Worm (Caenorhabditis elegans) whole organism, L3 larva: Measurements from ENCODE around the gene H12D21.9.

Source experiments
- R02D3.7 ChIP-seq: fragments of 150-350 bp; optimal IDR thresholded peaks from 2 replicates; lab custom pipeline; 2014; ENCODE audit warnings: missing biosample characterization, missing genetic modification characterization
- ZK546.5 ChIP-seq: sonication (generic microtip); optimal IDR thresholded peaks from 2 replicates; lab custom pipeline; 2017; ENCODE audit warnings: missing biosample characterization, missing genetic modification characterization
- ceh-16 ChIP-seq: sonication (generic microtip); optimal IDR thresholded peaks from 2 replicates; lab custom pipeline; 2017; ENCODE audit warnings: missing biosample characterization, missing genetic modification characterization
- ceh-28 ChIP-seq: fragments of 150-350 bp; optimal IDR thresholded peaks from 2 replicates; lab custom pipeline; 2014; ENCODE audit warnings: missing biosample characterization, missing genetic modification reagents, missing genetic modification characterization
- ceh-82 ChIP-seq: fragments of 150-350 bp; optimal IDR thresholded peaks from 2 replicates; lab custom pipeline; 2014; ENCODE audit warnings: missing biosample characterization, missing genetic modification characterization
- ceh-9 ChIP-seq: sonication (generic microtip); optimal IDR thresholded peaks from 2 replicates; lab custom pipeline; 2018; ENCODE audit warnings: missing biosample characterization, missing genetic modification characterization
- elt-1 ChIP-seq: fragments of 150-350 bp; optimal IDR thresholded peaks from 2 replicates; lab custom pipeline; 2014; ENCODE audit warnings: missing biosample characterization, missing genetic modification characterization
- elt-2 ChIP-seq: sonication (generic microtip); optimal IDR thresholded peaks from 2 replicates; lab custom pipeline; 2016; ENCODE audit warnings: missing genetic modification reagents, mild to moderate bottlenecking, missing genetic modification characterization, missing compliant biosample characterization
- eor-1 ChIP-seq, 2 experiments: fragments of 150-350 bp; optimal IDR thresholded peaks; 2 replicates each; lab custom pipeline; 2014 to 2018; ENCODE audit warnings: missing biosample characterization in 2 of 2, missing genetic modification characterization in 2 of 2
- fkh-10 ChIP-seq: sonication (generic microtip); optimal IDR thresholded peaks from 2 replicates; lab custom pipeline; 2017; ENCODE audit warnings: missing biosample characterization, missing genetic modification reagents, missing genetic modification characterization
- fkh-2 ChIP-seq: fragments of 150-350 bp; optimal IDR thresholded peaks from 2 replicates; lab custom pipeline; 2014; ENCODE audit warnings: missing biosample characterization, missing genetic modification reagents, missing genetic modification characterization
- fos-1 ChIP-seq: fragments of 150-350 bp; optimal IDR thresholded peaks from 2 replicates; lab custom pipeline; 2014; ENCODE audit warnings: missing biosample characterization, missing genetic modification characterization
- hmg-11 ChIP-seq: sonication (generic microtip); optimal IDR thresholded peaks from 2 replicates; lab custom pipeline; 2016; ENCODE audit warnings: missing genetic modification characterization, missing compliant biosample characterization
- jun-1 ChIP-seq: fragments of 150-350 bp; optimal IDR thresholded peaks from 2 replicates; lab custom pipeline; 2014; ENCODE audit warnings: missing biosample characterization, missing genetic modification reagents, missing genetic modification characterization
- lin-15B ChIP-seq: fragments of 150-350 bp; optimal IDR thresholded peaks from 2 replicates; lab custom pipeline; 2014; ENCODE audit warnings: missing biosample characterization, missing genetic modification characterization
- lsy-12 ChIP-seq: sonication (generic microtip); optimal IDR thresholded peaks from 2 replicates; lab custom pipeline; 2016; ENCODE audit warnings: mild to moderate bottlenecking, missing genetic modification characterization, missing compliant biosample characterization
- mdl-1 ChIP-seq: fragments of 150-350 bp; optimal IDR thresholded peaks from 2 replicates; lab custom pipeline; 2014; ENCODE audit warnings: missing biosample characterization, missing genetic modification characterization
- mml-1 ChIP-seq: fragments of 150-350 bp; sonication (generic microtip); optimal IDR thresholded peaks from 3 replicates; lab custom pipeline; 2014; ENCODE audit warnings: missing biosample characterization, missing genetic modification characterization
- nfya-1 ChIP-seq: sonication (generic microtip); optimal IDR thresholded peaks from 2 replicates; lab custom pipeline; 2017; ENCODE audit warnings: missing genetic modification characterization, mild to moderate bottlenecking, missing compliant biosample characterization, antibody characterized with exemption, moderate library complexity; ENCODE audit not compliant: insufficient read depth
- nhr-11 ChIP-seq: fragments of 150-350 bp; optimal IDR thresholded peaks from 2 replicates; lab custom pipeline; 2014; ENCODE audit warnings: missing biosample characterization, missing genetic modification characterization
- nhr-12 ChIP-seq: fragments of 150-350 bp; optimal IDR thresholded peaks from 2 replicates; lab custom pipeline; 2014; ENCODE audit warnings: missing biosample characterization, missing genetic modification characterization
- nhr-23 ChIP-seq: fragments of 150-350 bp; optimal IDR thresholded peaks from 2 replicates; lab custom pipeline; 2014; ENCODE audit warnings: missing biosample characterization, missing genetic modification reagents, missing genetic modification characterization
- nhr-237 ChIP-seq: fragments of 150-350 bp; optimal IDR thresholded peaks from 2 replicates; lab custom pipeline; 2014; ENCODE audit warnings: missing biosample characterization, missing genetic modification characterization
- nhr-25 ChIP-seq: sonication (generic microtip); optimal IDR thresholded peaks from 2 replicates; lab custom pipeline; 2017; ENCODE audit warnings: missing biosample characterization, missing genetic modification characterization
- nhr-67 ChIP-seq: fragments of 150-350 bp; optimal IDR thresholded peaks from 2 replicates; lab custom pipeline; 2014; ENCODE audit warnings: missing biosample characterization, missing genetic modification characterization
- nhr-77 ChIP-seq: fragments of 150-350 bp; optimal IDR thresholded peaks from 2 replicates; lab custom pipeline; 2014; ENCODE audit warnings: missing biosample characterization, missing genetic modification characterization
- pha-4 ChIP-seq: fragments of 150-350 bp; optimal IDR thresholded peaks from 2 replicates; lab custom pipeline; 2014; ENCODE audit warnings: missing biosample characterization, missing genetic modification reagents, missing genetic modification characterization
- skn-1 ChIP-seq: fragments of 150-350 bp; optimal IDR thresholded peaks from 2 replicates; lab custom pipeline; 2014; ENCODE audit warnings: missing biosample characterization, missing genetic modification characterization
- snpc-4 ChIP-seq: fragments of 150-350 bp; optimal IDR thresholded peaks from 2 replicates; lab custom pipeline; 2014; ENCODE audit warnings: missing biosample characterization, missing genetic modification characterization
- tbx-2 ChIP-seq: sonication (generic microtip); optimal IDR thresholded peaks from 2 replicates; lab custom pipeline; 2016; ENCODE audit warnings: mild to moderate bottlenecking, missing genetic modification characterization, missing compliant biosample characterization
- unc-39 ChIP-seq: sonication (generic microtip); optimal IDR thresholded peaks from 4 replicates; lab custom pipeline; 2017; ENCODE audit warnings: missing biosample characterization, missing genetic modification characterization
- zag-1 ChIP-seq: fragments of 150-350 bp; optimal IDR thresholded peaks from 2 replicates; lab custom pipeline; 2014; ENCODE audit warnings: missing biosample characterization, missing genetic modification characterization
- ztf-11 ChIP-seq: fragments of 150-350 bp; optimal IDR thresholded peaks from 2 replicates; lab custom pipeline; 2014; ENCODE audit warnings: missing biosample characterization, missing genetic modification characterization
- ztf-4 ChIP-seq: fragments of 150-350 bp; optimal IDR thresholded peaks from 2 replicates; lab custom pipeline; 2014; ENCODE audit warnings: missing biosample characterization, missing genetic modification characterization

H12D21.9 gene

ce11 chrV:14947022-14947421, 37.7 kb upstream of the H12D21.9 start, which contains the start of gene C30G7.4:
C30G7.4 (minus strand) TSS chrV:14947122.
- TF ChIP-seq ZK546.5: no peak
- no peak for TF ChIP-seq pha-4
- TF ChIP-seq nfya-1: no peak
- no peak for TF ChIP-seq R02D3.7 (tag; lab: Kevin White, UChicago)
- TF ChIP-seq ceh-28 (tag; lab: Kevin White, UChicago): no peak
- no peak for TF ChIP-seq nhr-12 (tag; lab: Kevin White, UChicago)
- TF ChIP-seq nhr-237 (tag; lab: Kevin White, UChicago): no peak
- no peak for TF ChIP-seq mdl-1 (tag; lab: Kevin White, UChicago)
- TF ChIP-seq nhr-23: no peak
- no peak for TF ChIP-seq ceh-9 (tag; lab: Kevin White, UChicago)
- no peak for TF ChIP-seq zag-1 (tag; lab: Kevin White, UChicago)
- TF ChIP-seq ceh-16 (tag; lab: Kevin White, UChicago): no peak
- TF ChIP-seq skn-1: no peak
- TF ChIP-seq lin-15B: no peak
- no peak for TF ChIP-seq jun-1
- TF ChIP-seq fkh-10 (GFP tag; lab: Kevin White, UChicago): no peak

- TF ChIP-seq lsy-12 (no peak), ceh-28 (tag; lab: Kevin White, UChicago) (peak; percentile 65)
These were observed 36.4 kb upstream of the H12D21.9 start, which contains the start of gene C30G7.3 for ce11 chrV:14945697-14946096. C30G7.3 (minus strand) TSS chrV:14945704.

ce11 chrV:14945124-14945523, 35.8 kb upstream of the H12D21.9 start:
- TF ChIP-seq ceh-28 (tag; lab: Kevin White, UChicago): peak; percentile 46
- no peak for TF ChIP-seq nhr-67 (tag; lab: Kevin White, UChicago)
- no peak for TF ChIP-seq lin-15B

- TF ChIP-seq elt-2 (tag; lab: Kevin White, UChicago): no peak
- peak; percentile 67 for TF ChIP-seq ceh-28 (tag; lab: Kevin White, UChicago)
These were observed 34.5 kb upstream of the H12D21.9 start for ce11 chrV:14943774-14944173.

ce11 chrV:14942898-14943297, 33.6 kb upstream of the H12D21.9 start:
- TF ChIP-seq fos-1 (tag; lab: Kevin White, UChicago): no peak
- no peak for TF ChIP-seq ceh-16 (tag; lab: Kevin White, UChicago)
- TF ChIP-seq ztf-11 (tag; lab: Kevin White, UChicago): no peak
- TF ChIP-seq elt-2 (tag; lab: Kevin White, UChicago): no peak
- no peak for TF ChIP-seq nhr-67 (tag; lab: Kevin White, UChicago)
- TF ChIP-seq jun-1: no peak
- no peak for TF ChIP-seq zag-1 (tag; lab: Kevin White, UChicago)
- no peak for TF ChIP-seq tbx-2 (tag; lab: Kevin White, UChicago)
- TF ChIP-seq nhr-11 (tag; lab: Kevin White, UChicago): no peak
- TF ChIP-seq, all 47 proteins: peak for 0

ce11 chrV:14936587-14936986, 27.3 kb upstream of the H12D21.9 start, which contains the start of gene C30G7.2:
C30G7.2 (plus strand) TSS chrV:14936887.
- TF ChIP-seq elt-1 (tag; lab: Kevin White, UChicago): no peak
- TF ChIP-seq mml-1: no peak
- no peak for TF ChIP-seq hmg-11 (tag; lab: Kevin White, UChicago)
- TF ChIP-seq R02D3.7 (tag; lab: Kevin White, UChicago): no peak
- TF ChIP-seq jun-1: no peak
- TF ChIP-seq tbx-2 (tag; lab: Kevin White, UChicago): no peak
- TF ChIP-seq ceh-28 (tag; lab: Kevin White, UChicago): no peak
- TF ChIP-seq ztf-4 (tag; lab: Kevin White, UChicago): no peak
- TF ChIP-seq ztf-11 (tag; lab: Kevin White, UChicago): no peak
- TF ChIP-seq eor-1 (tag; optimal IDR thresholded peaks at IDR 0.05; lab: Kevin White, UChicago): no peak
- TF ChIP-seq snpc-4: no peak
- no peak for TF ChIP-seq ceh-16 (tag; lab: Kevin White, UChicago)
- no peak for TF ChIP-seq nhr-23
- no peak for TF ChIP-seq nhr-25 (tag; lab: Kevin White, UChicago)
- TF ChIP-seq fkh-2 (tag; lab: Kevin White, UChicago): no peak
- TF ChIP-seq ceh-82 (tag; lab: Kevin White, UChicago): no peak
- no peak for TF ChIP-seq unc-39 (tag; lab: Kevin White, UChicago)
- TF ChIP-seq nhr-11 (tag; lab: Kevin White, UChicago): no peak
- no peak for TF ChIP-seq mdl-1 (tag; lab: Kevin White, UChicago)
- no peak for TF ChIP-seq nhr-77 (tag; lab: Kevin White, UChicago)
